Worm (Caenorhabditis elegans) whole organism, late embryonic: ENCODE measurements around the gene skr-9.

Source experiments
- C38D4.7 ChIP-seq: fragments of 200-800 bp; sonication (Bioruptor generic); optimal IDR thresholded peaks from 2 replicates; lab custom pipeline; 2018; ENCODE audit warnings: mild to moderate bottlenecking, missing genetic modification characterization, moderate library complexity, missing compliant biosample characterization
- F13H6.1 ChIP-seq: sonication (generic microtip); optimal IDR thresholded peaks from 2 replicates; lab custom pipeline; 2016; ENCODE audit warnings: missing genetic modification characterization, missing compliant biosample characterization
- T23F11.4 ChIP-seq: fragments of 200-800 bp; sonication (Bioruptor generic); optimal IDR thresholded peaks from 2 replicates; lab custom pipeline; 2018; ENCODE audit warnings: mild to moderate bottlenecking, missing genetic modification characterization, missing compliant biosample characterization
- Y22D7AL.16 ChIP-seq: sonication (generic microtip); optimal IDR thresholded peaks from 2 replicates; lab custom pipeline; 2016; ENCODE audit warnings: missing genetic modification characterization, missing compliant biosample characterization
- ahr-1 ChIP-seq: sonication (generic microtip); optimal IDR thresholded peaks from 2 replicates; lab custom pipeline; 2016; ENCODE audit warnings: missing genetic modification characterization, missing compliant biosample characterization
- ceh-14 ChIP-seq: sonication (generic microtip); optimal IDR thresholded peaks from 2 replicates; lab custom pipeline; 2016; ENCODE audit warnings: missing genotype, missing genetic modification characterization, missing compliant biosample characterization
- ceh-19 ChIP-seq: fragments of 200-800 bp; sonication (Bioruptor generic); optimal IDR thresholded peaks from 2 replicates; lab custom pipeline; 2018; ENCODE audit warnings: mild to moderate bottlenecking, missing genetic modification characterization, missing compliant biosample characterization
- ceh-22 ChIP-seq: sonication (generic microtip); optimal IDR thresholded peaks from 2 replicates; lab custom pipeline; 2017; ENCODE audit warnings: missing biosample characterization, missing genetic modification characterization
- ceh-24 ChIP-seq: sonication (generic microtip); optimal IDR thresholded peaks from 2 replicates; lab custom pipeline; 2016; ENCODE audit warnings: mild to moderate bottlenecking, missing genetic modification characterization, missing compliant biosample characterization
- ceh-48 ChIP-seq: sonication (generic microtip); optimal IDR thresholded peaks from 2 replicates; lab custom pipeline; 2016; ENCODE audit warnings: missing genetic modification characterization, inconsistent platforms, missing compliant biosample characterization
- ceh-6 ChIP-seq: fragments of 200-800 bp; sonication (Bioruptor generic); optimal IDR thresholded peaks from 2 replicates; lab custom pipeline; 2018; ENCODE audit warnings: mild to moderate bottlenecking, missing genetic modification characterization, missing compliant biosample characterization
- ceh-9 ChIP-seq: sonication (generic microtip); optimal IDR thresholded peaks from 2 replicates; lab custom pipeline; 2016; ENCODE audit warnings: mild to moderate bottlenecking, missing genetic modification characterization, inconsistent platforms, missing compliant biosample characterization
- elt-2 ChIP-seq: sonication (generic microtip); optimal IDR thresholded peaks from 2 replicates; lab custom pipeline; 2016; ENCODE audit warnings: missing genetic modification reagents, missing genetic modification characterization, missing compliant biosample characterization
- elt-4 ChIP-seq: sonication (generic microtip); optimal IDR thresholded peaks from 2 replicates; lab custom pipeline; 2016; ENCODE audit warnings: missing genetic modification characterization, missing compliant biosample characterization
- eyg-1 ChIP-seq: sonication (generic microtip); optimal IDR thresholded peaks from 2 replicates; lab custom pipeline; 2016; ENCODE audit warnings: missing genotype, missing genetic modification characterization, missing compliant biosample characterization
- fkh-6 ChIP-seq: sonication (generic microtip); optimal IDR thresholded peaks from 2 replicates; lab custom pipeline; 2016; ENCODE audit warnings: missing genetic modification characterization, missing compliant biosample characterization
- gmeb-2 ChIP-seq: sonication (generic microtip); optimal IDR thresholded peaks from 2 replicates; lab custom pipeline; 2016; ENCODE audit warnings: missing genetic modification characterization, inconsistent platforms, missing compliant biosample characterization
- hlh-13 ChIP-seq: fragments of 200-800 bp; sonication (Bioruptor generic); optimal IDR thresholded peaks from 2 replicates; lab custom pipeline; 2018; ENCODE audit warnings: mild to moderate bottlenecking, missing genetic modification characterization, missing compliant biosample characterization
- hlh-15 ChIP-seq: sonication (generic microtip); optimal IDR thresholded peaks from 2 replicates; lab custom pipeline; 2016; ENCODE audit warnings: missing genetic modification characterization, missing compliant biosample characterization
- hlh-30 ChIP-seq: sonication (generic microtip); optimal IDR thresholded peaks from 2 replicates; lab custom pipeline; 2017; ENCODE audit warnings: antibody characterized with exemption, missing genetic modification characterization, missing compliant biosample characterization; ENCODE audit not compliant: insufficient read depth
- hlh-6 ChIP-seq: sonication (generic microtip); optimal IDR thresholded peaks from 2 replicates; lab custom pipeline; 2016; ENCODE audit warnings: missing genotype, missing genetic modification characterization, missing compliant biosample characterization
- mec-3 ChIP-seq: sonication (generic microtip); optimal IDR thresholded peaks from 2 replicates; lab custom pipeline; 2016; ENCODE audit warnings: borderline replicate concordance, missing genetic modification characterization, missing compliant biosample characterization
- nfya-1 ChIP-seq: sonication (generic microtip); optimal IDR thresholded peaks from 2 replicates; lab custom pipeline; 2017; ENCODE audit warnings: missing genetic modification characterization, mild to moderate bottlenecking, missing compliant biosample characterization, antibody characterized with exemption, moderate library complexity
- npax-4 ChIP-seq: sonication (generic microtip); optimal IDR thresholded peaks from 2 replicates; lab custom pipeline; 2016; ENCODE audit warnings: missing genetic modification characterization, missing compliant biosample characterization
- odd-2 ChIP-seq: sonication (generic microtip); optimal IDR thresholded peaks from 2 replicates; lab custom pipeline; 2017; ENCODE audit warnings: antibody characterized with exemption, mild to moderate bottlenecking, missing genetic modification characterization, missing compliant biosample characterization
- pat-9 ChIP-seq: fragments of 200-800 bp; sonication (Bioruptor generic); optimal IDR thresholded peaks from 2 replicates; lab custom pipeline; 2018; ENCODE audit warnings: mild to moderate bottlenecking, missing genetic modification characterization, moderate library complexity, missing compliant biosample characterization
- pha-4 ChIP-seq: fragments of 150-350 bp; optimal IDR thresholded peaks from 2 replicates; lab custom pipeline; 2018; ENCODE audit warnings: missing biosample characterization, missing genetic modification reagents, missing genetic modification characterization
- pqm-1 ChIP-seq: sonication (generic microtip); optimal IDR thresholded peaks from 2 replicates; lab custom pipeline; 2016; ENCODE audit warnings: missing genetic modification characterization, missing compliant biosample characterization
- pros-1 ChIP-seq: fragments of 150-350 bp; optimal IDR thresholded peaks from 2 replicates; lab custom pipeline; 2014; ENCODE audit warnings: missing biosample characterization, missing genetic modification reagents, missing genetic modification characterization
- rnt-1 ChIP-seq: sonication (generic microtip); optimal IDR thresholded peaks from 2 replicates; lab custom pipeline; 2016; ENCODE audit warnings: missing genetic modification characterization, missing compliant biosample characterization
- sox-2 ChIP-seq: fragments of 200-800 bp; sonication (Bioruptor generic); IDR thresholded peaks from 2 replicates; pipeline ENCODE4 v1.3.6; 2022; ENCODE audit warnings: missing genetic modification reagents, missing genetic modification characterization, missing compliant biosample characterization
- ttx-3 ChIP-seq: sonication (generic microtip); optimal IDR thresholded peaks from 2 replicates; lab custom pipeline; 2016; ENCODE audit warnings: missing genetic modification reagents, missing genetic modification characterization, missing compliant biosample characterization
- unc-3 ChIP-seq, 2 experiments: fragments of 200-800 bp in 1 of 2; sonication (Bioruptor generic) in 1 of 2; sonication (generic microtip) in 1 of 2; conservative IDR thresholded peaks in 1 of 2; optimal IDR thresholded peaks in 1 of 2; 2 replicates each; pipeline versions ENCODE4 v1.3.6 to Lab custom; 2016 to 2022; ENCODE audit warnings: missing compliant biosample characterization in 2 of 2, missing genetic modification characterization in 2 of 2, missing genetic modification reagents in 1 of 2
- unc-42 ChIP-seq: sonication (generic microtip); optimal IDR thresholded peaks from 2 replicates; lab custom pipeline; 2016; ENCODE audit warnings: missing genotype, missing genetic modification characterization, missing compliant biosample characterization
- unc-86 ChIP-seq: sonication (generic microtip); optimal IDR thresholded peaks from 2 replicates; lab custom pipeline; 2016; ENCODE audit warnings: missing genetic modification characterization, missing compliant biosample characterization

Gene skr-9

DNA sequence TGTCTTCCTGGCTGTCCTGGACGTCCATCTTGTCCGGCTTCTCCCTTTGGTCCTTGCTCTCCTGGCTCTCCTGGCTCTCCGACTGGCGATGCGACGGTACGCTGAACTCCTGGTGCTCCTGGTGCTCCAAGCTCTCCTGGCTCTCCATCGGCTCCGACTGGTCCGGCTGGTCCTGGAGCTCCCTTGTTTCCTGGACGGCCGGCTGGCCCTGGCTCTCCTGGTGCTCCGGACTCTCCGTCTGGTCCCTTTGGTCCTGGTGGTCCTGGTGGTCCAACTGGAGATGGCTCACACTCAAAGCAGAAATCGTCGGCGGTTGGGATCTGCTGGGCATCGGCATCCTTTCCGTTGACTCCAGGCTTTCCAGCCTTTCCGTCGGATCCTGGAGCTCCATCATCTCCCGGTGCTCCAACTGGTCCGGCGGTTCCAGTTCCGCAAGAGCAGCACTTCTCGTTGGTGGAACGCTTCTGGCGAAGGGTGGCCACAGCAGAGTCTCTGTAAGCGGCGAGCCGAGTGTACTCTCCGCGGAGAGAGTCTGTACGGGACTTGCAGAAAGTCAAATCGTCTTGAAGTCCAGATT is 19.7 kb downstream of the skr-9 start:
- TF ChIP-seq mec-3 (tag; lab: Kevin White, UChicago) (no peak), odd-2 (tag; lab: Kevin White, UChicago) (no peak), fkh-6 (tag; lab: Kevin White, UChicago) (peak; percentile 9), F13H6.1 (tag; lab: Kevin White, UChicago) (no peak), ceh-22 (no peak), rnt-1 (tag; lab: Kevin White, UChicago) (no peak), pha-4 (tag; lab: Kevin White, UChicago) (no peak), pqm-1 (tag; lab: Kevin White, UChicago) (no peak), nfya-1 (tag; lab: Kevin White, UChicago) (no peak), hlh-6 (peak; percentile 32), ttx-3 (tag; lab: Kevin White, UChicago) (no peak)
- TF ChIP-seq, all 69 proteins: peak for 2

- TF ChIP-seq Y22D7AL.16 (tag; lab: Kevin White, UChicago) (no peak), npax-4 (no peak), eyg-1 (tag; lab: Kevin White, UChicago) (no peak), T23F11.4 (no peak), ceh-48 (tag; lab: Kevin White, UChicago) (no peak), pat-9 (tag; lab: Kevin White, UChicago) (no peak)
These were observed 20.3 kb downstream of the skr-9 start, which contains the start of gene col-138 for ce11 chrIV:17183629-17184028. Gene col-138, minus strand, starts transcription at chrIV:17183729.

DNA sequence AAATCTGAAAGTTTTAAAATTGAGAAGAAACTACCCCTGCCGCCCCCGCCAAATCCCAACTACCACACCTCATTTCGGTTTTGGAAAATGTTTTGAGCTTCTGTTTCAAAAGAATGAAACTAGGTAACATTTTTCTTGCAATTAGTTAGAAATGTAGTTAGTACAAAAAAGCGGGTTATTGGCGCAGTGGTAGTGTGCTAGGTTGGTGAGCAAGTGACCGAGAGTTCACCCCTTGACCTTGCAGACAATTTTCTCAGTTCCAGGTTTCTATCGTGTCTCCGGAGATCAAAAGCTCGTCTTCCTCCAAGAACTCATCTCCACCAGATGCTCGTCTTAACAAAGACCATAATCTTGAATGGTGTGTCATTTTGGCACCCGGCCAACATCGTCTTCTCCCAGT is 25.8 kb downstream of the skr-9 start:
- TF ChIP-seq unc-3 (GFP tag; conservative IDR thresholded peaks at IDR 0.05; lab: Robert Waterston, UW), result no peak
- TF ChIP-seq unc-3 (tag; optimal IDR thresholded peaks at IDR 0.05; lab: Kevin White, UChicago), result no peak
- TF ChIP-seq ceh-6 (GFP tag; lab: Kevin White, UChicago), result no peak
- no peak for TF ChIP-seq sox-2 (GFP tag; lab: Robert Waterston, UW)
- TF ChIP-seq gmeb-2 (tag; lab: Kevin White, UChicago), result no peak
- no peak for TF ChIP-seq elt-4 (tag; lab: Kevin White, UChicago)
- no peak for TF ChIP-seq pat-9 (tag; lab: Kevin White, UChicago)
- no peak for TF ChIP-seq ceh-24 (tag; lab: Kevin White, UChicago)
- TF ChIP-seq unc-86 (tag; lab: Kevin White, UChicago), result no peak
- TF ChIP-seq pros-1, result no peak
- no peak for TF ChIP-seq ceh-9 (tag; lab: Kevin White, UChicago)
- no peak for TF ChIP-seq ceh-19 (GFP tag; lab: Kevin White, UChicago)
- TF ChIP-seq odd-2 (tag; lab: Kevin White, UChicago), result no peak
- no peak for TF ChIP-seq T23F11.4
- TF ChIP-seq unc-42 (tag; lab: Kevin White, UChicago), result no peak
- no peak for TF ChIP-seq hlh-15 (tag; lab: Kevin White, UChicago)
- TF ChIP-seq elt-2 (tag; lab: Kevin White, UChicago), result no peak
- no peak for TF ChIP-seq C38D4.7
- TF ChIP-seq hlh-30 (tag; lab: Kevin White, UChicago), result no peak
- no peak for TF ChIP-seq ahr-1

ce11 chrIV:17191791-17192190 is 28.4 kb downstream of the skr-9 start, which contains the start of gene flp-17:
Gene flp-17, minus strand, starts transcription at chrIV:17191891.
- no peak for TF ChIP-seq unc-42 (tag; lab: Kevin White, UChicago)
- TF ChIP-seq ceh-14, result no peak
- no peak for TF ChIP-seq hlh-15 (tag; lab: Kevin White, UChicago)
- no peak for TF ChIP-seq ceh-48 (tag; lab: Kevin White, UChicago)
- TF ChIP-seq hlh-13 (GFP tag; lab: Kevin White, UChicago), result no peak
